Worm (Caenorhabditis elegans): ENCODE measurements around the gene Y40C7B.4.
A peak's percentile ranks its signal among the peaks of the same experiment; 100 is the strongest.
"Not testable (repeated sequence)": the region's sequence is repeated elsewhere in the genome, so short reads cannot be mapped to it uniquely, and the experiment has no call there.

The Y40C7B.4 gene

ce11 chrX:17256769-17257168 lies at the start of gene Y40C7B.4:
TSS of gene Y40C7B.4 (minus strand) at chrX:17256787.
- no peak for TF ChIP-seq dve-1 (tag; optimal IDR thresholded peaks at IDR 0.05)
- TF ChIP-seq tbx-2 (tag; optimal IDR thresholded peaks at IDR 0.05), result no peak
- no peak for TF ChIP-seq lin-11 (tag; optimal IDR thresholded peaks at IDR 0.05)
- no peak for TF ChIP-seq ceh-14 (tag; optimal IDR thresholded peaks at IDR 0.05)
- TF ChIP-seq elt-2 (tag; optimal IDR thresholded peaks at IDR 0.05), result peak; percentile 75

- TF ChIP-seq F13H6.1, che-1, gmeb-2 (tag; optimal IDR thresholded peaks at IDR 0.05): not testable (repeated sequence)
Observed at ce11 chrX:17304920-17305319, 48.3 kb upstream of the Y40C7B.4 start, which contains the start of gene C33E10.1. TSS of gene C33E10.1 (plus strand) at chrX:17305220.

ce11 chrX:17302419-17302818 lies 45.8 kb upstream of the Y40C7B.4 start, which contains the start of gene fbxa-120:
TSS of gene fbxa-120 (plus strand) at chrX:17302719.
- no peak for TF ChIP-seq ceh-9 (tag; optimal IDR thresholded peaks at IDR 0.05)
- TF ChIP-seq K09A11.1 (tag; optimal IDR thresholded peaks at IDR 0.05; ENCODE audit: insufficient read depth), result no peak
- TF ChIP-seq ama-1 (optimal IDR thresholded peaks at IDR 0.05), result no peak
- TF ChIP-seq elt-2 (tag; optimal IDR thresholded peaks at IDR 0.05), result no peak
- TF ChIP-seq C08G9.2 (tag; optimal IDR thresholded peaks at IDR 0.05), result no peak
- TF ChIP-seq pqm-1 (tag; optimal IDR thresholded peaks at IDR 0.05), result no peak
- no peak for TF ChIP-seq hlh-13 (GFP tag; optimal IDR thresholded peaks at IDR 0.05)
- no peak for TF ChIP-seq K02D7.2 (tag; optimal IDR thresholded peaks at IDR 0.05)
- TF ChIP-seq ceh-14 (tag; optimal IDR thresholded peaks at IDR 0.05), result no peak
- TF ChIP-seq pag-3 (tag; optimal IDR thresholded peaks at IDR 0.05; ENCODE audit: borderline replicate concordance), result no peak
- no peak for TF ChIP-seq ceh-48 (tag; optimal IDR thresholded peaks at IDR 0.05)
- no peak for TF ChIP-seq pha-2 (tag; optimal IDR thresholded peaks at IDR 0.05)
- TF ChIP-seq ceh-22 (tag; optimal IDR thresholded peaks at IDR 0.05), result no peak
- TF ChIP-seq lin-11 (tag; optimal IDR thresholded peaks at IDR 0.05), result no peak
- no peak for TF ChIP-seq hlh-30 (tag; optimal IDR thresholded peaks at IDR 0.05; ENCODE audit: insufficient read depth)
- TF ChIP-seq pax-1 (tag; optimal IDR thresholded peaks at IDR 0.05), result no peak
- no peak for TF ChIP-seq nhr-11 (tag; optimal IDR thresholded peaks at IDR 0.05)

ce11 chrX:17301900-17302299 lies 45.3 kb upstream of the Y40C7B.4 start, which contains the start of gene C33E10.10:
TSS of gene C33E10.10 (minus strand) at chrX:17302000.
- TF ChIP-seq pax-1 (tag; optimal IDR thresholded peaks at IDR 0.05) (no peak), ceh-31 (tag; optimal IDR thresholded peaks at IDR 0.05) (no peak), ref-2 (tag; optimal IDR thresholded peaks at IDR 0.05) (no peak), unc-42 (tag; optimal IDR thresholded peaks at IDR 0.05) (no peak), K09A11.1 (tag; optimal IDR thresholded peaks at IDR 0.05; ENCODE audit: insufficient read depth) (no peak), hlh-6 (tag; optimal IDR thresholded peaks at IDR 0.05) (no peak), ceh-14 (tag; optimal IDR thresholded peaks at IDR 0.05) (no peak), hlh-8 (tag; optimal IDR thresholded peaks at IDR 0.05) (no peak), ceh-30 (tag; optimal IDR thresholded peaks at IDR 0.05) (no peak), che-1 (tag; optimal IDR thresholded peaks at IDR 0.05) (no peak)

- no peak for TF ChIP-seq Y22D7AL.16 (tag; optimal IDR thresholded peaks at IDR 0.05)
- no peak for TF ChIP-seq ceh-9 (tag; optimal IDR thresholded peaks at IDR 0.05)
- peak; percentile 68 for TF ChIP-seq elt-2 (tag; optimal IDR thresholded peaks at IDR 0.05)
Observed at ce11 chrX:17300735-17301134, 44.1 kb upstream of the Y40C7B.4 start.

ce11 chrX:17297408-17297807 lies 40.8 kb upstream of the Y40C7B.4 start:
- no peak for TF ChIP-seq ceh-31 (tag; optimal IDR thresholded peaks at IDR 0.05)
- no peak for TF ChIP-seq Y22D7AL.16 (tag; optimal IDR thresholded peaks at IDR 0.05)
- no peak for TF ChIP-seq sox-4 (tag; optimal IDR thresholded peaks at IDR 0.05)
- TF ChIP-seq T23F11.4 (GFP tag; optimal IDR thresholded peaks at IDR 0.05), result no peak
- TF ChIP-seq tbx-2 (tag; optimal IDR thresholded peaks at IDR 0.05), result no peak
- no peak for TF ChIP-seq pat-9 (tag; optimal IDR thresholded peaks at IDR 0.05)
- TF ChIP-seq fkh-10 (GFP tag; optimal IDR thresholded peaks at IDR 0.05), result no peak
- TF ChIP-seq sdc-2 (tag; optimal IDR thresholded peaks at IDR 0.05), result no peak
